Worm (Caenorhabditis elegans) whole organism, L4 larva: ENCODE results near the gene crb-3.

Experiments used
- ZK546.5 ChIP-seq, 2 experiments: sonication (generic microtip); optimal IDR thresholded peaks; 2 replicates each; lab custom pipeline; 2017; ENCODE audit warnings: missing biosample characterization in 2 of 2, missing genetic modification characterization in 2 of 2
- nhr-237 ChIP-seq: sonication (generic microtip); optimal IDR thresholded peaks from 2 replicates; lab custom pipeline; 2017; ENCODE audit warnings: missing biosample characterization, missing genetic modification characterization

ce11 chrX:9206731-9207130, 3.2 kb downstream of the crb-3 start:
- no peak for TF ChIP-seq ZK546.5 (tag; optimal IDR thresholded peaks at IDR 0.05; lab: Kevin White, UChicago)
- TF ChIP-seq nhr-237: no peak
